Worm (Caenorhabditis elegans) whole organism, midembryonic: ENCODE measurements around the gene ZC190.5.

ENCODE experiments used
- T22C8.4 ChIP-seq: fragments of 200-800 bp; sonication (Bioruptor generic); IDR thresholded peaks from 2 replicates; pipeline ENCODE4 v1.3.6; 2022; ENCODE audit warnings: missing genetic modification characterization, missing compliant biosample characterization
- cog-1 ChIP-seq: sonication (generic microtip); optimal IDR thresholded peaks from 2 replicates; lab custom pipeline; 2016; ENCODE audit warnings: missing genetic modification characterization, missing compliant biosample characterization
- flt-1 ChIP-seq: fragments of 200-800 bp; sonication (Bioruptor generic); IDR thresholded peaks from 2 replicates; pipeline ENCODE4 v1.3.6; 2022; ENCODE audit warnings: missing genetic modification characterization, missing compliant biosample characterization
- klf-2 ChIP-seq: fragments of 200-800 bp; sonication (Bioruptor generic); conservative IDR thresholded peaks from 2 replicates; pipeline ENCODE4 v1.3.6; 2022; ENCODE audit warnings: missing genetic modification reagents, missing genetic modification characterization, missing compliant biosample characterization
- med-1 ChIP-seq: sonication (generic microtip); optimal IDR thresholded peaks from 2 replicates; lab custom pipeline; 2017; ENCODE audit warnings: missing genetic modification characterization, mild to moderate bottlenecking, missing compliant biosample characterization, antibody characterized with exemption, missing genetic modification reagents; ENCODE audit not compliant: insufficient read depth
- ref-1 ChIP-seq: fragments of 200-800 bp; sonication (Bioruptor generic); conservative IDR thresholded peaks from 2 replicates; pipeline ENCODE4 v1.3.6; 2022; ENCODE audit warnings: missing genetic modification reagents, missing genetic modification characterization, missing compliant biosample characterization
- tab-1 ChIP-seq: fragments of 200-800 bp; sonication (Bioruptor generic); IDR thresholded peaks from 2 replicates; pipeline ENCODE4 v1.3.6; 2022; ENCODE audit warnings: missing genetic modification characterization, missing compliant biosample characterization
- ztf-23 ChIP-seq: fragments of 200-800 bp; sonication (Bioruptor generic); IDR thresholded peaks from 2 replicates; pipeline ENCODE4 v1.3.6; 2022; ENCODE audit warnings: missing genetic modification reagents, missing genetic modification characterization, missing compliant biosample characterization
- ztf-29 ChIP-seq: fragments of 200-800 bp; sonication (Bioruptor generic); IDR thresholded peaks from 2 replicates; pipeline ENCODE4 v1.3.6; 2022; ENCODE audit warnings: missing genetic modification reagents, missing genetic modification characterization, missing compliant biosample characterization

Gene ZC190.5

ce11 chrV:8677193-8677592 lies 3.8 kb upstream of the ZC190.5 start, which contains the start of gene ZC190.6:
TSS of gene ZC190.6 (minus strand) at chrV:8677293.
- TF ChIP-seq ztf-23 (GFP tag; lab: Robert Waterston, UW): no peak
- no peak for TF ChIP-seq tab-1 (GFP tag; lab: Robert Waterston, UW)
- TF ChIP-seq flt-1 (GFP tag; lab: Robert Waterston, UW): no peak
- TF ChIP-seq T22C8.4 (GFP tag; lab: Robert Waterston, UW): no peak
- TF ChIP-seq ref-1: no peak
- TF ChIP-seq ztf-29: no peak
- TF ChIP-seq cog-1 (tag; lab: Kevin White, UChicago): no peak
- no peak for TF ChIP-seq klf-2 (GFP tag; lab: Robert Waterston, UW)
- no peak for TF ChIP-seq med-1 (GFP tag; lab: Kevin White, UChicago)

DNA sequence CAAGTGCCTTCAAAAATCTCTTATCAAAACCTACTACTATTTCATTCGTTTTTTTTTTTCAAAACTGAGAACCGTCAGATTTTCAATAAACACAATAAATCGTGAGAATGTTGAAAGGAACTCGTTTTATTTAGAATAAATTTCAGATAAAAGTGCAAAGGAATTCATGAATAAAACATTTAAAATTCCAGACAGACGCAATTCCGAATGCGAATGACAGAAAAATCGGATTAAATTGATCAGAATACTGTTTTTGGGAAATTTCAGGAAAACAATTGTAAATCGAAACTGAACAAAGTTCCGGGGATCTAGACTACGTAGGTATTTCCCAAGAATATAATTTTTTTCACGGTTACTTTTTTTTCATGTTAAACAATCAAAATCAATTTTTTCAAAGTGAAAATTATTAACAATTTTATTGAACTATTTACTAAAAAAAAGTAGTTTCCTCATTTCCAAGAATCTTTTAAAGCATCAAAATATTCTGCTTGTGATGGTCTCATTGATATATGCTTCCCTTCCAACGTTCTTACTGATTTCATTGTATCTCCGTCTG lies 1.8 kb downstream of the ZC190.5 start:
- TF ChIP-seq cog-1 (tag; lab: Kevin White, UChicago) (no peak), ztf-29 (no peak), ztf-23 (GFP tag; lab: Robert Waterston, UW) (no peak), klf-2 (GFP tag; lab: Robert Waterston, UW) (no peak), ref-1 (no peak), med-1 (GFP tag; lab: Kevin White, UChicago) (no peak)

DNA sequence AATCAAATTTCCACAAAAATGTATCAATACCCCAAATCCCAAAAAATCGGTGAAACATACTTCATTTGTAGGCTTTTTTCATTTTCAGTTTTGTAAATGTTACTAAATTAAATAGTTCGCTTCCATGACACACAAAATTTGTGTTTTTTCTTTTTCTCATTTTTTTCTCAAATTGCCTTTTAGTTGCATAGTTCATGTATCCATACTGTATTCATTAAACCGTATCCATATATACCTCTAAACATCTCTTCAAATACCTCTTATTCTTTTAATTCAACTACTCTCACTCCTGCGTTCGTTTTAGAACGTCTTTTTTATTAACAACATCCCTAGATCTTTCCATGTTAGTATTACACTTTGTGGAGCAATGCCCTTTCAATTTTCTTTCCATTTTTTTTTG lies 2.6 kb downstream of the ZC190.5 start:
- TF ChIP-seq med-1 (GFP tag; lab: Kevin White, UChicago): no peak
- no peak for TF ChIP-seq flt-1 (GFP tag; lab: Robert Waterston, UW)
- TF ChIP-seq T22C8.4 (GFP tag; lab: Robert Waterston, UW): no peak
- TF ChIP-seq cog-1 (tag; lab: Kevin White, UChicago): no peak
- no peak for TF ChIP-seq klf-2 (GFP tag; lab: Robert Waterston, UW)
- TF ChIP-seq ztf-29: no peak
- TF ChIP-seq ztf-23 (GFP tag; lab: Robert Waterston, UW): no peak
- no peak for TF ChIP-seq ref-1
- TF ChIP-seq tab-1 (GFP tag; lab: Robert Waterston, UW): no peak

DNA sequence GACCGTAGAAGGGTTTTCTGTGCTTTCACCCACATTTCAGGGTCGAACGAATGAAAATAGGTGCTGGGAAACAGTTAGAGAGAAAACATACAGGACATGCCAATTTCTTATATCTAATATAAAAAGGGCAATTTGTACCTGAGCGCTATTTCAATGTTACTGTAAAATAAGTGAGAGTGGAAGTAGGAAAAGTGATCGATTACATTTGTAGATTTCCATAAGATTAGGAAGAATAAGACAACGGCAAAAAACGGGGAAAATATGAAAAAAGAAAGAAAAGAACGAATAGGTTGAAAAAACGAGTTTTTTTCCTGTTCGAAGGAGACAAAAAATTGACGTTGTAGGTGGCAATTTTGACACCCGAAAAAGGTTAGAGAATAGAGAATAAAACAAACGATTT lies 5.2 kb downstream of the ZC190.5 start:
- TF ChIP-seq tab-1 (GFP tag; lab: Robert Waterston, UW) (no peak), klf-2 (GFP tag; lab: Robert Waterston, UW) (no peak), flt-1 (GFP tag; lab: Robert Waterston, UW) (no peak), ztf-29 (no peak), T22C8.4 (GFP tag; lab: Robert Waterston, UW) (no peak), ztf-23 (GFP tag; lab: Robert Waterston, UW) (no peak), med-1 (GFP tag; lab: Kevin White, UChicago) (no peak), cog-1 (tag; lab: Kevin White, UChicago) (no peak)

DNA sequence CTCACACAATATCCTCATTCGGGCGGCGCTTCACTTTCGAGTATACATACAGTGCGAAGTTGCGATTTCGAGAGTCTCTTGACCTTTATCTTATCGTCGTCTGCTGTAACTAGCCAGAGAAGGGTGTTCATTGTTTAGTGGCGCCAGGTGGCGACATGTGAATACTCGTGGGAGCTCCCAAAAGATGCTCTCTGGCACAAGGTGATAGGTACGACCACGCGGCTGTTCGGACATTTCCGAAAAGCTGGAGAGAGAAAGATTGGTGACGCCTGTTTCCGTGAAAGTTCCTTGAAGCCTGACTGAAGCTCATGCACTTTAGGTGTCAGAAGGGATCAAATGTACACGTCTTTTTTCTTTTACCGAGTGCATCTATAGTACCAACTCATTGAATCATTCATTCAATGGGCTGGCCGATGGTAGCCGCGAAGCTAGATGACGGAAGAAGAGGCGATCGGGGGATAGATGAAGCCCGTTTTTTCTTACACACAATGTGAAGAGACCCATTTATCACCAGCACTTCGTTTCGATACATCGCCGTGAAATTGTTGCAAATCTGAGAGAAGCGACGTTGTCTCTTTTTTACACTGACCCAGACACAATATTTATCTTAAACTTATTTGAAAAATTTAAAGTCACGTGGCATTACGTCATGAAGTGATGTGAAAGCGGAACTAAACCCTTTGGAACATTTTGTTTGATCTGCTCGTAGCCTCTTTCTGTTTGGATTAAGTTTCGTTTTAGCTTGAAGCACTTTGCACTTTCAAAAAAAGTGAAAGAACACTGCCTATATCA lies 6.0 kb downstream of the ZC190.5 start:
- TF ChIP-seq ztf-23 (GFP tag; lab: Robert Waterston, UW): no peak
- no peak for TF ChIP-seq ztf-29
- no peak for TF ChIP-seq klf-2 (GFP tag; lab: Robert Waterston, UW)
- TF ChIP-seq T22C8.4 (GFP tag; lab: Robert Waterston, UW): no peak
- TF ChIP-seq flt-1 (GFP tag; lab: Robert Waterston, UW): no peak
- TF ChIP-seq tab-1 (GFP tag; lab: Robert Waterston, UW): no peak
- TF ChIP-seq cog-1 (tag; lab: Kevin White, UChicago): no peak
- TF ChIP-seq med-1 (GFP tag; lab: Kevin White, UChicago): no peak
- TF ChIP-seq ref-1: no peak

DNA sequence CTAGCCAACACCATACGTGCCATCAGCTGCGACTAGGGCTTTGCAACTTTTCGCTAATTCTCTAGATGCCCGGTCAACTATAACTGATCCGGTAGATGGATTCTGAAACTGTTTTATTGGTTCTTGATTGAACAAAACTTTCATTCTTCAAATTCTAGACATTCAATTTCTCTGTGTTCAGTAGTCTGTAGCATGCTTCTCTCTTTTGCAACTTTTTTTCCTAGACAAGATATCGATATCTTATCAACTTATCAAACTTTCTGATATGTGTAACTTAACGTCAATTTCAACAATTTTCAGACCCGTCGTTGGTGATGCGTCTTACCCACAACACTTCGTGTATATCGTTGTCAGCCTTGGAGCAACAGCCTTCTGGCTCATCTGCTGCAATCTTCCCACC lies 7.6 kb downstream of the ZC190.5 start, which contains the start of gene ZC190.4:
Gene ZC190.4, plus strand, starts transcription at position 301 of the 400 bp plus-strand sequence.
- TF ChIP-seq klf-2 (GFP tag; lab: Robert Waterston, UW) (no peak), ztf-29 (no peak), T22C8.4 (GFP tag; lab: Robert Waterston, UW) (no peak), cog-1 (tag; lab: Kevin White, UChicago) (no peak), ref-1 (no peak), flt-1 (GFP tag; lab: Robert Waterston, UW) (no peak), tab-1 (GFP tag; lab: Robert Waterston, UW) (no peak), med-1 (GFP tag; lab: Kevin White, UChicago) (no peak), ztf-23 (GFP tag; lab: Robert Waterston, UW) (no peak)

DNA sequence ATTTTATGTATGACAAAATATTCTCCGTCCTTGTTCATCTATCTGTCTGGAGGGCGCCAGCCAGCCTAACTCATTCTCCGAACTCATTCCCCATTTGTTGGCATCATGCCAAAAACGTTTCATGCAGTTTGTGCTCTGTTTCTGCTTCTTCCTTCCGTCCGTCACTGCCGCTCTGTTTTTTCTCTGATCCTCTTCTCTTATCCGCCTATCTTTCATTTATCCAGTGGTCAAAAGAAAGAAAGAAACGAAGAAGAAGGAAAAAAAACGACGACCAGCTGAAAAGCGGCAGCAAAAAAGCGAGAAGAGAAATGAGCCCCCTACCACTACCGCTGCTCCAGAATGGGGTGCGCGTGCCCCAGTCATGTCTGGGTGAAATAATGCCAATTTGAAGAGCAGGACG lies 10.4 kb downstream of the ZC190.5 start:
- no peak for TF ChIP-seq ztf-23 (GFP tag; lab: Robert Waterston, UW)
- TF ChIP-seq ztf-29: no peak
- TF ChIP-seq cog-1 (tag; lab: Kevin White, UChicago): no peak
- TF ChIP-seq med-1 (GFP tag; lab: Kevin White, UChicago): no peak
- no peak for TF ChIP-seq T22C8.4 (GFP tag; lab: Robert Waterston, UW)
- TF ChIP-seq ref-1: no peak
- no peak for TF ChIP-seq flt-1 (GFP tag; lab: Robert Waterston, UW)
- TF ChIP-seq tab-1 (GFP tag; lab: Robert Waterston, UW): no peak
- no peak for TF ChIP-seq klf-2 (GFP tag; lab: Robert Waterston, UW)

DNA sequence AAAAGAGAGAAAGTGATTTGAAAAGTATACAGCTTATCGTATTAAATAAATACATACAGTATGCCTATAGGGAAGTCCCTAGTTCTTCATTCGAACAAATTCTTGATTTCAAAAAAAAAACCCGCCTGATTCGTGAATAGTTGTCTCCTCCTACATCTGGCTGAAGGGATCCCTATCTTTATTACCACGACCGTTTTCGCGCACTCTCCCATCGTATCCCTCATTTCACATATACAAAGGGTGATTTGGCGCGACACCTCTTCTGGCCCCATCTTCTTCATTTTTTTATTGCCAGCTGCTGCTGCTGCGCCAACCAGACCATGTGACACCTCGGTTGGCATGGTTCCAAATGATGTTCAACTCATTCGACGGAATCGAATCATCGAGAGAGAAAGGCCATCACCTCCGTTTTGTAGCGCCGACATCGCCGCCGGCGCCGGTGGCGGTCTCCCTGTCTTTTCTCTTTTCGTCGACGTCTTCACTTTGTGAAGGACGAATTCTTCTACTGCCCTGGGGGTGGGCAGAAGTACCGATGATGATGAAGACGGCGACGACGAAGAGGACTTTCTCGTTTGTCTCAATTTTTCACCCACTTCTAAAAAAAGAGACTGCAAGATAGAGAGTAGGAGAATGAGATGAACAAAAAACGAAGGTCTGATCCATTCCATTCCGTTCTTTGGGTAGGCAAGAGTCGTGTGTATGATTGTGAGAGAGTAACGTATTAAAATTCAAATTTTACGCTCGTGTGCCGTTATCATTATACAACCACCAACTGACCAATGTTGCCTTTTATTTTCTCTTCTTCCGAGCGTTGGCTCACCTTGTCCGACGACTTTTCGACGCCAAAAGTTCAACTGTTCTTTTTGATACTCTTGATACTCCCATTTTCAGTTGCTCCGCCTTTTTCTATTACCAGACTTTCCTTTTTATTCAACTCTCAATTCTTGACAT lies 11.1 kb downstream of the ZC190.5 start:
- TF ChIP-seq cog-1 (tag; lab: Kevin White, UChicago): no peak
- TF ChIP-seq T22C8.4 (GFP tag; lab: Robert Waterston, UW): no peak
- TF ChIP-seq ref-1: no peak
- TF ChIP-seq flt-1 (GFP tag; lab: Robert Waterston, UW): no peak
- TF ChIP-seq tab-1 (GFP tag; lab: Robert Waterston, UW): no peak
- no peak for TF ChIP-seq klf-2 (GFP tag; lab: Robert Waterston, UW)
- TF ChIP-seq ztf-23 (GFP tag; lab: Robert Waterston, UW): no peak
- no peak for TF ChIP-seq ztf-29
- TF ChIP-seq med-1 (GFP tag; lab: Kevin White, UChicago): no peak
